Worm (Caenorhabditis elegans): ENCODE measurements around the gene srbc-58.
"Not testable (repeated sequence)": the region's sequence is repeated elsewhere in the genome, so short reads cannot be mapped to it uniquely, and the experiment has no call there.

The srbc-58 gene

DNA sequence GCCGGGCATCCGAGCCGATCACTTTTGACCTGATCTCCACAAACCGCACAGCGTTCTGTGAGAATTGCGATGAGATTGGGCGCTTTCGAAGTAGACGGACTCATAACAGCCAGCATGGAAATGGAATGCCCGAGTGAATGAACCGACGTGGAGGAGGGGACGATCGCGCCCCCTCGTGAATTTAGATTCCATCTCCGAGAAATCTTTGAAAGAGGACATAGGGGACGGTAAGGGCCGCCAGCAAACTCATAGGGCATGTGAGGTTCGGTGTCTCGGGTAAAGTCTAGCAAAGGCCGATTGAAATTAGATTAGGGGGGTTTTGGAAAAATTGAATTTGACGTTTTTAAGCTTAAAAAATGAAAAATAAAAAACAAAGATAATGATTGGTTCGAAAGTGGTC is 29.7 kb downstream of the srbc-58 start, which contains the start of gene nhr-270:
Gene nhr-270, minus strand, starts transcription at position 257 of the 400 bp plus-strand sequence.
- TF ChIP-seq flt-1 (GFP tag; IDR thresholded peaks at IDR 0.05) (no peak), hnd-1 (tag; optimal IDR thresholded peaks at IDR 0.05) (no peak), tbx-11 (GFP tag; IDR thresholded peaks at IDR 0.05) (no peak), sea-1 (GFP tag; conservative IDR thresholded peaks at IDR 0.05) (no peak), scrt-1 (GFP tag; IDR thresholded peaks at IDR 0.05) (no peak), hmg-4 (GFP tag; optimal IDR thresholded peaks at IDR 0.05) (no peak), ama-1 (optimal IDR thresholded peaks at IDR 0.05) (no peak), tra-4 (tag; optimal IDR thresholded peaks at IDR 0.05) (no peak), ceh-36 (tag; optimal IDR thresholded peaks at IDR 0.05) (no peak), aly-1 (tag; optimal IDR thresholded peaks at IDR 0.05) (no peak), hmbx-1 (tag; optimal IDR thresholded peaks at IDR 0.05) (no peak), ceh-13 (GFP tag; optimal IDR thresholded peaks at IDR 0.05) (no peak), F13C5.2 (tag; optimal IDR thresholded peaks at IDR 0.05) (no peak), B0310.2 (tag; optimal IDR thresholded peaks at IDR 0.05) (no peak), tbx-37 (GFP tag; conservative IDR thresholded peaks at IDR 0.05) (no peak), ets-7 (tag; optimal IDR thresholded peaks at IDR 0.05) (no peak), pes-1 (GFP tag; IDR thresholded peaks at IDR 0.05) (no peak)

DNA sequence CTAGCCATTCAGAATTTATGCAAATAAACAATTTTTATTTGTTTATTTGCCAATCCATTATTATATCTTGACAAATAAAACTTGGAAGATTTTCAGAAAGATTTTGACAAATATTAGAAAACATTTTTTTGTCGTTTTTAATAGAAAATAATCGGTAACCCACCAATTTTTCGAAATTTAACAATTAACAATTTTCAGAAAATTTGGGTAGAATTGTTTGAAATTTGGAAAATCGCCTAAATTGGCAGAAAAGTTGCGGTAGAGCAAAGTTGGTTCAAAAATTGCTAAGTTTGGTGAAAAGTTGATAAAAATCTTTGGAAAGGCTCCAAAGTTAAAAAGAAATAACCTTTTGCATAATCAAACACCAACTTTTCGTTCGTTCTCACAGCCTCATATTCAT is 33.5 kb downstream of the srbc-58 start:
- TF ChIP-seq tbx-37 (GFP tag; conservative IDR thresholded peaks at IDR 0.05) (no peak), hnd-1 (tag; optimal IDR thresholded peaks at IDR 0.05) (no peak), hmbx-1 (tag; optimal IDR thresholded peaks at IDR 0.05) (no peak), B0310.2 (tag; optimal IDR thresholded peaks at IDR 0.05) (no peak), ets-7 (tag; optimal IDR thresholded peaks at IDR 0.05) (no peak), aly-1 (tag; optimal IDR thresholded peaks at IDR 0.05) (no peak), tbx-11 (GFP tag; IDR thresholded peaks at IDR 0.05) (no peak), hmg-4 (GFP tag; optimal IDR thresholded peaks at IDR 0.05) (no peak), ceh-36 (tag; optimal IDR thresholded peaks at IDR 0.05) (no peak), ceh-13 (GFP tag; optimal IDR thresholded peaks at IDR 0.05) (no peak), ama-1 (optimal IDR thresholded peaks at IDR 0.05) (no peak), tra-4 (tag; optimal IDR thresholded peaks at IDR 0.05) (no peak), F13C5.2 (tag; optimal IDR thresholded peaks at IDR 0.05) (no peak)

DNA sequence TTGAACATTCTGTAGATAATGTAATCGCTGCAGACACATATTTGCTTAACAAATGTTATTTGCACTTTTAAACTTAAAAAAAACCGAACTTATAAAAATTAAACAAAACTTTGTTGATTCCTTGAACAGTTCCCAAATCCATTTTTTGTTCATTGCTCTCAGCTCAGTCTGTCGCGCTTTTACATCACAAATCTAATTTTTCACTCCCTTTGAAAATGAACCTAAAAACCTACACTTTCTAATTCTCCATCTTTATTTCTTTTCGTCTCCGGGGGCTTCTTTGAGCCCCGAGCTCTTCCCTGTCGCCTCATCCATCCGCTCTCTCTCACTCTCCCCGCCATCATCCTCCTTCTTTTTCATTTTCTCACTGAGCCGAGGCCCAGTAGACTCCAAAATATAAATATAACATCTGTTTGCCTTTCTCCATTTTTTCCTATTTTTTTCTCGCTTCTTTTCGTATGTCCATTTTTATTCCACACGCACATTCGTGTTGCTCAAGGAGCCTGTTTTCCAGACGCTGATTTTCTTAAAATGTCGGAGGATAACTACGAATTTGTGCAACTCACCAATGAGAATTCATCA is 35.6 kb downstream of the srbc-58 start, which contains the start of gene R13D11.4:
Gene R13D11.4, plus strand, starts transcription at position 532 of the 582 bp plus-strand sequence.
- no peak for TF ChIP-seq B0310.2 (tag; optimal IDR thresholded peaks at IDR 0.05)

DNA sequence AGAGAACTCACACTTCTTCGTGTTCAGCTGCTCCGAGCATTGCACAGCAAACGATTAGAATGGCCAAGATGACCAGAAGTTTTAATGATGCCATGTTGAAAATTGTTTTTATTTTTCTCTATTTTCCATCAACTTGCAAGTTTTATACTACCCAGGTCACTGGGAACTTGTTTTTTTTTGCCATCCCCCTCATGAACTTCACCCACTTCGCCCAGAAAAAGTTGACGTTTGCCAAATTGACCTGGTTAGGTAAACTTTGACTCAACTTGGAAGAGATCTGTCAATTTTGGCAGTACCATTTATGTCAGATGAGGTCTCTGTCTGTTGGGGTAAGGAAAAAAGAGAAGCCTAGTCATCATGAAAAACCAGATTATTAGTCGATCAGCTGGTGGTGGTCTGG is 38.3 kb downstream of the srbc-58 start, which contains the start of gene R13D11.10:
Gene R13D11.10, minus strand, starts transcription at position 101 of the 400 bp plus-strand sequence.
- TF ChIP-seq tbx-37 (GFP tag; conservative IDR thresholded peaks at IDR 0.05), result no peak

DNA sequence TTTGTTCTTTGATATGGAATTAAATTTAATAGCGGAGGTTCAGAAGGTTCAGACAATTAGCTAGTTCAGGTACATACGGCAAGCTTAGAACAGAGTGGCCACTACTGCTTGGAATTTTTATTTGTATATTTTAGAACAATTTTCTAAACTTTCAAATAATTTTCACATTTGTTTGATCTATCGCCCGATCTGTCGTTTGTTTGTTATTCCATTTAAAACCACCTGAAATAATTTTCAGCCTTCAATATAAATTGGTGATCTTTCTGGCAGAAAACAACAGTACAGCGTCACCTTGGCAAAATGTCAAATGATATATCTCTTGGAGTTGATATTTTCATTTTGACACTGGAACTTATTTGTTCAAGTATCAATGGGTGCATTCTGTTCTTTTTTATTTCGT is 39.9 kb downstream of the srbc-58 start, which contains the start of gene R13D11.3:
Gene R13D11.3, plus strand, starts transcription at position 301 of the 400 bp plus-strand sequence.
- TF ChIP-seq flt-1 (GFP tag; IDR thresholded peaks at IDR 0.05) (no peak), aly-1 (tag; optimal IDR thresholded peaks at IDR 0.05) (no peak), ets-7 (tag; optimal IDR thresholded peaks at IDR 0.05) (no peak), hmg-4 (GFP tag; optimal IDR thresholded peaks at IDR 0.05) (no peak), ceh-13 (GFP tag; optimal IDR thresholded peaks at IDR 0.05) (no peak), pes-1 (GFP tag; IDR thresholded peaks at IDR 0.05) (no peak), ceh-36 (tag; optimal IDR thresholded peaks at IDR 0.05) (no peak), scrt-1 (GFP tag; IDR thresholded peaks at IDR 0.05) (no peak), F13C5.2 (tag; optimal IDR thresholded peaks at IDR 0.05) (no peak), hmbx-1 (tag; optimal IDR thresholded peaks at IDR 0.05) (no peak), sea-1 (GFP tag; conservative IDR thresholded peaks at IDR 0.05) (no peak), tbx-11 (GFP tag; IDR thresholded peaks at IDR 0.05) (no peak), hnd-1 (tag; optimal IDR thresholded peaks at IDR 0.05) (no peak), ama-1 (optimal IDR thresholded peaks at IDR 0.05) (no peak), tbx-37 (GFP tag; conservative IDR thresholded peaks at IDR 0.05) (no peak), tra-4 (tag; optimal IDR thresholded peaks at IDR 0.05) (no peak), B0310.2 (tag; optimal IDR thresholded peaks at IDR 0.05) (no peak)

DNA sequence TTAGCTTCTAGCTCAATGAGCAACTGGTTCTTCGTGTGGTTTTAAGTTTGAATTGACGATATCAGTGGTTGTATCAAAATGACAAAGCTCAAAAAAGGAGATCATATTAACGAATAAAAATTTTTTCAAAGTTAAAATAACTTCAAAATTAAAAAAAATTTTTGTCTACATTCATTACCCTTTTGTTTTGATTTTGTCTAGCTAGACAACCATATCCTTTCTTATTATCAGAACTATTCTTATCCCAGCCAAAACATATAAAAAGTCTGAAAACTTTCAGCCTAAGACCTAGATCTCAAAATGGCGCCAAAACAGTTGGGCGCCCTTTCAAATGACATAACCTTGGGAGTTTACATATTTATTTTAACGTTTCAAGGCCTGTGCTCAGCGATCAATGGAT is 42.4 kb downstream of the srbc-58 start, which contains the start of gene R13D11.1:
Gene R13D11.1, plus strand, starts transcription at position 301 of the 400 bp plus-strand sequence.
- TF ChIP-seq pes-1 (GFP tag; IDR thresholded peaks at IDR 0.05), result no peak
- no peak for TF ChIP-seq ets-7 (tag; optimal IDR thresholded peaks at IDR 0.05)
- no peak for TF ChIP-seq ceh-36 (tag; optimal IDR thresholded peaks at IDR 0.05)
- no peak for TF ChIP-seq tbx-37 (GFP tag; conservative IDR thresholded peaks at IDR 0.05)
- TF ChIP-seq hmbx-1 (tag; optimal IDR thresholded peaks at IDR 0.05), result no peak
- TF ChIP-seq tbx-11 (GFP tag; IDR thresholded peaks at IDR 0.05), result no peak
- TF ChIP-seq aly-1 (tag; optimal IDR thresholded peaks at IDR 0.05), result no peak
- no peak for TF ChIP-seq sea-1 (GFP tag; conservative IDR thresholded peaks at IDR 0.05)

DNA sequence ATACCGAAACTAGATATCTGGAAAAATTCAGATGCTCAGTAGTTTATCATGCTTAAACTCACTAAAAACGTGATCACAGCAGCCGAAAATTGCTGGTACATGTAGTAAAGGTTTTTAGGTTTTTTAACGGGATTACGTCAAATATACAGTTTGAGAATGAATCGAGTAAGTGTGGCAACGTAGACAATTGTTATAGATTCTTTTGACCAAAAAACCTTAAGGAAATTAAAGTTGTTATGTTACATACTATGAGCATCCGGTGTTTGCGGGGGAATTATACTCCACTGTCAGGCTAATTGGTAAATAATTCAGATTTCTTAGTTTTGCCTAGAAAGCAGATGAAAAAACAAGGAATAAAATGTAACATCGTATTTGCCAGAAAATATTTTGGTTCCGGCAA is 45.8 kb downstream of the srbc-58 start, which contains the start of gene srx-32:
Gene srx-32, minus strand, starts transcription at position 101 of the 400 bp plus-strand sequence.
- not testable (repeated sequence) for TF ChIP-seq aly-1 (tag; optimal IDR thresholded peaks at IDR 0.05); B0310.2 (tag; optimal IDR thresholded peaks at IDR 0.05); ceh-13 (GFP tag; optimal IDR thresholded peaks at IDR 0.05)

DNA sequence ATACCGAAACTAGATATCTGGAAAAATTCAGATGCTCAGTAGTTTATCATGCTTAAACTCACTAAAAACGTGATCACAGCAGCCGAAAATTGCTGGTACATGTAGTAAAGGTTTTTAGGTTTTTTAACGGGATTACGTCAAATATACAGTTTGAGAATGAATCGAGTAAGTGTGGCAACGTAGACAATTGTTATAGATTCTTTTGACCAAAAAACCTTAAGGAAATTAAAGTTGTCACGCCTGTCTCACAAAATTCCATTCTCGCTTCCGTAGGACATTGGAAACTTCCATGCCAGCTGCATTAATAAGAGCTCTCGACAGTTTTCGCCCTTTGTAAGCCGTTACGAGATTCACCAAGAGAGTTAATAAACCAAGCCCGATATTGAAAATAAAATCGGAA is 48.1 kb downstream of the srbc-58 start, which contains the start of gene srx-31:
Gene srx-31, minus strand, starts transcription at position 101 of the 400 bp plus-strand sequence.
- TF ChIP-seq tbx-37 (GFP tag; conservative IDR thresholded peaks at IDR 0.05); tbx-11 (GFP tag; IDR thresholded peaks at IDR 0.05); scrt-1 (GFP tag; IDR thresholded peaks at IDR 0.05): not testable (repeated sequence)
